Fruit fly (Drosophila melanogaster) whole organism, embryonic: ENCODE results near the gene CG14915.
A peak's percentile ranks its signal among the peaks of the same experiment; 100 is the strongest.

Source experiments
- ATbp ChIP-seq: fragments of 200-800 bp; sonication (Bioruptor generic); optimal IDR thresholded peaks from 2 replicates; lab custom pipeline; 2017; ENCODE audit warnings: missing biosample characterization, mild to moderate bottlenecking, missing genetic modification characterization, missing genetic modification reagents
- Aef1 ChIP-seq: fragments of 200-800 bp; sonication (Bioruptor generic); IDR thresholded peaks from 3 replicates; pipeline ENCODE4 v1.3.6; 2022; ENCODE audit warnings: missing biosample characterization, missing genetic modification characterization
- Asciz ChIP-seq: fragments of 200-800 bp; sonication (Bioruptor generic); optimal IDR thresholded peaks from 2 replicates; lab custom pipeline; 2017; ENCODE audit warnings: missing biosample characterization, mild to moderate bottlenecking, missing genetic modification characterization, missing genetic modification reagents
- Atf-2 ChIP-seq: fragments of 200-800 bp; sonication (Bioruptor generic); optimal IDR thresholded peaks from 2 replicates; lab custom pipeline; 2016; ENCODE audit warnings: missing biosample characterization, missing genetic modification characterization
- BEAF-32 ChIP-seq: fragments of 200-800 bp; sonication (Bioruptor generic); optimal IDR thresholded peaks from 3 replicates; lab custom pipeline; 2017; ENCODE audit warnings: missing biosample characterization, missing genetic modification characterization, mild to moderate bottlenecking, moderate library complexity, missing genetic modification reagents
- CG1024 ChIP-seq: fragments of 200-800 bp; sonication (Bioruptor generic); IDR thresholded peaks from 2 replicates; pipeline ENCODE4 v1.3.6; 2022; ENCODE audit warnings: missing biosample characterization, missing genetic modification characterization
- CG11398 ChIP-seq: fragments of 200-800 bp; sonication (Bioruptor generic); optimal IDR thresholded peaks from 2 replicates; lab custom pipeline; 2016; ENCODE audit warnings: missing biosample characterization, missing genetic modification characterization
- CG12299 ChIP-seq: fragments of 200-800 bp; sonication (Bioruptor generic); optimal IDR thresholded peaks from 2 replicates; lab custom pipeline; 2018; ENCODE audit warnings: missing biosample characterization, mild to moderate bottlenecking, missing genetic modification characterization
- CG1233 ChIP-seq: fragments of 200-800 bp; sonication (Bioruptor generic); optimal IDR thresholded peaks from 4 replicates; lab custom pipeline; 2018; ENCODE audit warnings: missing biosample characterization, mild to moderate bottlenecking, missing genetic modification characterization
- CG12391 ChIP-seq: fragments of 200-800 bp; sonication (Bioruptor generic); optimal IDR thresholded peaks from 3 replicates; lab custom pipeline; 2018; ENCODE audit warnings: missing biosample characterization, mild to moderate bottlenecking, missing genetic modification characterization, moderate library complexity
- CG15011 ChIP-seq: fragments of 200-800 bp; sonication (Bioruptor generic); optimal IDR thresholded peaks from 3 replicates; lab custom pipeline; 2018; ENCODE audit warnings: missing biosample characterization, mild to moderate bottlenecking, missing genetic modification characterization
- CG2120 ChIP-seq: fragments of 200-800 bp; sonication (Bioruptor generic); optimal IDR thresholded peaks from 3 replicates; lab custom pipeline; 2016; ENCODE audit warnings: missing biosample characterization, missing genetic modification characterization
- CG2889 ChIP-seq: fragments of 200-800 bp; sonication (Bioruptor generic); IDR thresholded peaks from 3 replicates; pipeline ENCODE4 v1.3.6; 2022; ENCODE audit warnings: missing biosample characterization, missing genetic modification characterization
- CG31224 ChIP-seq: fragments of 200-800 bp; sonication (Bioruptor generic); IDR thresholded peaks from 2 replicates; pipeline ENCODE4 v1.3.6; 2022; ENCODE audit warnings: missing biosample characterization, missing genetic modification characterization
- CG34422 ChIP-seq: fragments of 200-800 bp; sonication (Bioruptor generic); IDR thresholded peaks from 3 replicates; pipeline ENCODE4 v1.3.6; 2022; ENCODE audit warnings: missing biosample characterization, missing genetic modification characterization
- CG4360 ChIP-seq: fragments of 200-800 bp; sonication (Bioruptor generic); IDR thresholded peaks from 2 replicates; pipeline ENCODE4 v1.3.6; 2022; ENCODE audit warnings: missing biosample characterization, missing genetic modification characterization
- CG4854 ChIP-seq: fragments of 200-800 bp; sonication (Bioruptor generic); optimal IDR thresholded peaks from 2 replicates; lab custom pipeline; 2016; ENCODE audit warnings: missing biosample characterization, missing genetic modification characterization, inconsistent platforms
- CG6791 ChIP-seq: fragments of 200-800 bp; sonication (Bioruptor generic); IDR thresholded peaks from 3 replicates; pipeline ENCODE4 v1.3.6; 2022; ENCODE audit warnings: missing biosample characterization, missing genetic modification characterization; ENCODE audit not compliant: partially characterized antibody
- CG7357 ChIP-seq: fragments of 200-800 bp; sonication (Bioruptor generic); IDR thresholded peaks from 3 replicates; pipeline ENCODE4 v1.3.6; 2022; ENCODE audit warnings: missing biosample characterization, missing genetic modification characterization
- CG8924 ChIP-seq: fragments of 200-800 bp; optimal IDR thresholded peaks from 3 replicates; lab custom pipeline; 2019; ENCODE audit warnings: missing biosample characterization, mild to moderate bottlenecking, missing genetic modification characterization, moderate library complexity
- CrebB ChIP-seq: fragments of 200-800 bp; sonication (Bioruptor generic); optimal IDR thresholded peaks from 3 replicates; lab custom pipeline; 2018; ENCODE audit warnings: missing biosample characterization, mild to moderate bottlenecking, missing genetic modification characterization
- Deaf1 ChIP-seq: fragments of 200-800 bp; optimal IDR thresholded peaks from 3 replicates; lab custom pipeline; 2019; ENCODE audit warnings: missing biosample characterization, mild to moderate bottlenecking, missing genetic modification characterization, moderate library complexity
- ERR ChIP-seq: fragments of 200-800 bp; sonication (Bioruptor generic); optimal IDR thresholded peaks from 2 replicates; lab custom pipeline; 2016; ENCODE audit warnings: missing biosample characterization, missing genetic modification characterization
- Fer2 ChIP-seq: fragments of 200-800 bp; sonication (Bioruptor generic); optimal IDR thresholded peaks from 2 replicates; lab custom pipeline; 2018; ENCODE audit warnings: missing biosample characterization, mild to moderate bottlenecking, missing genetic modification characterization, moderate library complexity
- GATAe ChIP-seq: fragments of 200-800 bp; sonication (Bioruptor generic); conservative IDR thresholded peaks from 2 replicates; pipeline ENCODE4 v1.3.6; 2022; ENCODE audit warnings: missing biosample characterization, missing genetic modification characterization
- H2.0 ChIP-seq: fragments of 200-800 bp; sonication (Bioruptor generic); IDR thresholded peaks from 2 replicates; pipeline ENCODE4 v1.3.6; 2022; ENCODE audit warnings: missing biosample characterization, missing genetic modification characterization
- Mad ChIP-seq: fragments of 200-800 bp; sonication (Bioruptor generic); optimal IDR thresholded peaks from 2 replicates; lab custom pipeline; 2016; ENCODE audit warnings: missing biosample characterization, missing genetic modification characterization
- Nf-YA ChIP-seq: fragments of 200-800 bp; sonication (Bioruptor generic); IDR thresholded peaks from 2 replicates; pipeline ENCODE4 v1.3.6; 2022; ENCODE audit warnings: missing biosample characterization, missing genetic modification characterization
- Taf1 ChIP-seq: fragments of 200-800 bp; sonication (Bioruptor generic); IDR thresholded peaks from 2 replicates; pipeline ENCODE4 v1.3.6; 2022; ENCODE audit warnings: missing biosample characterization, missing genetic modification characterization
- ab ChIP-seq: fragments of 200-800 bp; sonication (Bioruptor generic); optimal IDR thresholded peaks from 2 replicates; lab custom pipeline; 2016; ENCODE audit warnings: missing biosample characterization, missing genetic modification characterization
- cato ChIP-seq: fragments of 200-800 bp; sonication (Bioruptor generic); optimal IDR thresholded peaks from 2 replicates; lab custom pipeline; 2016; ENCODE audit warnings: missing biosample characterization, missing genetic modification characterization, borderline replicate concordance
- chinmo ChIP-seq: fragments of 200-800 bp; sonication (Bioruptor generic); IDR thresholded peaks from 4 replicates; pipeline ENCODE4 v1.3.6; 2022; ENCODE audit warnings: missing biosample characterization, missing genetic modification characterization; ENCODE audit not compliant: partially characterized antibody
- corto ChIP-seq: fragments of 200-800 bp; sonication (Bioruptor generic); optimal IDR thresholded peaks from 2 replicates; lab custom pipeline; 2016; ENCODE audit warnings: missing biosample characterization, mild to moderate bottlenecking, missing genetic modification characterization, moderate library complexity
- crp ChIP-seq, 2 experiments: fragments of 200-800 bp; sonication (Bioruptor generic); optimal IDR thresholded peaks; 2 replicates in 1 of 2; 3 replicates in 1 of 2; lab custom pipeline; 2017; ENCODE audit warnings: missing biosample characterization in 2 of 2, missing genetic modification characterization in 2 of 2, mild to moderate bottlenecking in 1 of 2, moderate library complexity in 1 of 2
- dm ChIP-seq: fragments of 200-800 bp; sonication (Bioruptor generic); optimal IDR thresholded peaks from 3 replicates; lab custom pipeline; 2016; ENCODE audit warnings: missing biosample characterization, missing genetic modification characterization
- emc ChIP-seq: fragments of 200-800 bp; sonication (Bioruptor generic); optimal IDR thresholded peaks from 2 replicates; lab custom pipeline; 2016; ENCODE audit warnings: missing biosample characterization, missing genetic modification characterization
- ems ChIP-seq: fragments of 200-800 bp; sonication (Bioruptor generic); optimal IDR thresholded peaks from 3 replicates; lab custom pipeline; 2016; ENCODE audit warnings: missing biosample characterization, missing genetic modification characterization
- gsb-n ChIP-seq: fragments of 200-800 bp; sonication (Bioruptor generic); optimal IDR thresholded peaks from 3 replicates; lab custom pipeline; 2018; ENCODE audit warnings: missing biosample characterization, mild to moderate bottlenecking, missing genetic modification characterization
- hbn ChIP-seq: fragments of 200-800 bp; sonication (Bioruptor generic); IDR thresholded peaks from 2 replicates; pipeline ENCODE4 v1.3.6; 2022; ENCODE audit warnings: missing biosample characterization, missing genetic modification characterization; ENCODE audit not compliant: partially characterized antibody
- inv ChIP-seq: fragments of 200-800 bp; sonication (Bioruptor generic); IDR thresholded peaks from 2 replicates; pipeline ENCODE4 v1.3.6; 2022; ENCODE audit warnings: missing biosample characterization, missing genetic modification characterization; ENCODE audit not compliant: partially characterized antibody
- mirr ChIP-seq: fragments of 200-800 bp; sonication (Bioruptor generic); optimal IDR thresholded peaks from 3 replicates; lab custom pipeline; 2018; ENCODE audit warnings: missing biosample characterization, mild to moderate bottlenecking, missing genetic modification characterization
- org-1 ChIP-seq: fragments of 200-800 bp; sonication (Bioruptor generic); optimal IDR thresholded peaks from 2 replicates; lab custom pipeline; 2017; ENCODE audit warnings: missing biosample characterization, missing genetic modification characterization
- phol ChIP-seq: fragments of 200-800 bp; sonication (Bioruptor generic); optimal IDR thresholded peaks from 3 replicates; lab custom pipeline; 2018; ENCODE audit warnings: missing biosample characterization, mild to moderate bottlenecking, missing genetic modification characterization, moderate library complexity
- pzg ChIP-seq: fragments of 200-800 bp; sonication (Bioruptor generic); optimal IDR thresholded peaks from 3 replicates; lab custom pipeline; 2018; ENCODE audit warnings: missing biosample characterization, mild to moderate bottlenecking, missing genetic modification characterization, moderate library complexity
- sr ChIP-seq: fragments of 200-800 bp; sonication (Bioruptor generic); IDR thresholded peaks from 3 replicates; pipeline ENCODE4 v1.3.6; 2022; ENCODE audit warnings: missing biosample characterization, missing genetic modification characterization
- ttk ChIP-seq: fragments of 200-800 bp; sonication (Bioruptor generic); IDR thresholded peaks from 2 replicates; pipeline ENCODE4 v2.1.2; 2022; ENCODE audit warnings: missing biosample characterization, missing genetic modification characterization
- unpg ChIP-seq: fragments of 200-800 bp; sonication (Bioruptor generic); optimal IDR thresholded peaks from 3 replicates; lab custom pipeline; 2018; ENCODE audit warnings: missing biosample characterization, mild to moderate bottlenecking, missing genetic modification characterization, moderate library complexity
- usp ChIP-seq: fragments of >200 bp; optimal IDR thresholded peaks from 2 replicates; lab custom pipeline; 2017; ENCODE audit warnings: missing biosample characterization, missing genetic modification characterization
- wdn ChIP-seq: fragments of 200-800 bp; sonication (Bioruptor generic); IDR thresholded peaks from 2 replicates; pipeline ENCODE4 v1.3.6; 2022; ENCODE audit warnings: missing biosample characterization, missing genetic modification characterization

The CG14915 gene

DNA sequence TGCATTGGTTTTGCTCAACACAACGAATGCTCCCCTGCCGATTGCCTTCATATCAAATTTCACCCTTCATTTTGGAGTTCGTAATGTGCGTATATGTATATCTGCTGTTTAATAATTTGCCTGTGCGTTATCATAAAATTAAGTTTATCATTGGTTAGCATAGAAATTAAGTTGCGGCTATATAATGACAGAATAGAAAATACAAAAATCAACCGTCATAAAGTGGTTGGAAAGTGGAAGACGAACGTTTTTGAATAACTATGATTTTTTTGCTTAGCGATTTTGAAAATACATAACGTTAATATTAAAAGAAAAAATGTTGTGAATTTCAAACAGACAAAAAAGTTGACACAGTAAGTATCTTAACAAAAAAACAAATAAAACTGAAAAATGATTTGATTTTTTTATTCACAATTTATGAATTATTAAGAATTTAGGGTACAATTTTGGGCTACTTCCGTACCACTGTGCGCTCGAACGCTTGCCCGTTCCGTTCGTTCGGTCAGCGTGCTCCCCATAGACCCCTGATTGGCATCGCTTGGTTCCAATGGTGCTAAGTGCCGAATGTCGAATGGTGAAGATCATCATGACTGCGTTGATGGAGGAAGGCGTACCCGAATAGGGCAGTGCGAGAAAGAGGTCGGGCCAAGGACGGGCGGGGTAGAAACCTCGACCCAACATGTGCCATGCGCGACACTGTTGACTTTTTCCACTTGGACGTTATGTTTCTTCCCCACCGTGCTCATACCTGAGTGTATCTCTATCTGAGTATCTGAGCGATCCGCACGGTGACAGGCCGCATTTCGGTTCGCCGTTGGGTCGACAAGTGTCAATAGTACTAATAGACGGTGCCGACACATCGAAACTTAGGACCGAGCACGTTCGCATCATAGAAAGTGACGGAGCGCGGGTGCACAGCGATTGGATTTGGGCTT is 33.0 kb upstream of the CG14915 start (continued):
- TF ChIP-seq CG1024 (no peak), cato (GFP tag; lab: Kevin White, UChicago) (peak; percentile 26), CG15011 (GFP tag; lab: Kevin White, UChicago) (no peak), CG1233 (peak; percentile 2), gsb-n (tag; lab: Kevin White, UChicago) (peak; percentile 67), org-1 (GFP tag; lab: Kevin White, UChicago) (peak; percentile 50), CG34422 (GFP tag; lab: Robert Waterston, UW) (0 out of 3 replicates have a peak, but pooled peaks have one; percentile 27), CG6791 (GFP tag; lab: Robert Waterston, UW) (no peak), Aef1 (GFP tag; lab: Robert Waterston, UW) (peak; percentile 15; the same call in 1 of the 3 replicates), mirr (GFP tag; lab: Kevin White, UChicago) (peak; percentile 35), Mad (GFP tag; lab: Kevin White, UChicago) (peak; percentile 28), CG4360 (GFP tag; lab: Robert Waterston, UW) (no peak), CG2120 (peak; percentile 67), Atf-2 (no peak), pzg (GFP tag; lab: Kevin White, UChicago) (no peak), crp (GFP tag; optimal IDR thresholded peaks at IDR 0.05; lab: Kevin White, UChicago) (no peak), ems (no peak), CG12299 (tag; lab: Kevin White, UChicago) (no peak), CG12391 (peak; percentile 78), CG7357 (GFP tag; lab: Robert Waterston, UW) (no peak), Asciz (peak; percentile 41), dm (no peak), phol (peak; percentile 62), Deaf1 (tag; lab: Kevin White, UChicago) (no peak), ttk (GFP tag; lab: Robert Waterston, UW) (peak; percentile 33; the same call in 1 of the 2 replicates), emc (GFP tag; lab: Kevin White, UChicago) (no peak), unpg (GFP tag; lab: Kevin White, UChicago) (peak; percentile 76), corto (GFP tag; lab: Kevin White, UChicago) (no peak), H2.0 (GFP tag; lab: Robert Waterston, UW) (peak; percentile 39), ATbp (GFP tag; lab: Kevin White, UChicago) (peak; percentile 21), CG2889 (GFP tag; lab: Robert Waterston, UW) (no peak), inv (GFP tag; lab: Robert Waterston, UW) (no peak), Fer2 (tag; lab: Kevin White, UChicago) (no peak), chinmo (GFP tag; lab: Robert Waterston, UW) (0 out of 4 replicates have a peak, but pooled peaks have one; percentile 9), CG8924 (tag; lab: Kevin White, UChicago) (peak; percentile 69), Nf-YA (GFP tag; lab: Robert Waterston, UW) (no peak), Taf1 (GFP tag; lab: Robert Waterston, UW) (no peak), ERR (GFP tag; lab: Kevin White, UChicago) (no peak), usp (no peak), CG11398 (no peak), sr (GFP tag; lab: Robert Waterston, UW) (no peak), GATAe (GFP tag; lab: Robert Waterston, UW) (no peak), ab (no peak), wdn (no peak), CG4854 (GFP tag; lab: Kevin White, UChicago) (no peak), CG31224 (GFP tag; lab: Robert Waterston, UW) (no peak), CrebB (tag; lab: Kevin White, UChicago) (no peak), hbn (GFP tag; lab: Robert Waterston, UW) (no peak), BEAF-32 (GFP tag; lab: Kevin White, UChicago) (no peak)
